Fruit fly (Drosophila melanogaster) whole organism, embryonic: Measurements from ENCODE around the gene CG10477.

Experiments used
- Antp ChIP-seq: fragments of 200-800 bp; sonication (Bioruptor generic); optimal IDR thresholded peaks from 3 replicates; lab custom pipeline; 2016; ENCODE audit warnings: missing biosample characterization, missing genetic modification characterization
- CG10959 ChIP-seq: fragments of 200-800 bp; sonication (Bioruptor generic); IDR thresholded peaks from 2 replicates; pipeline ENCODE4 v1.3.6; 2022; ENCODE audit warnings: missing biosample characterization, missing genetic modification characterization
- CG11093 ChIP-seq: fragments of 200-800 bp; sonication (Bioruptor generic); IDR thresholded peaks from 3 replicates; pipeline ENCODE4 v1.3.6; 2022; ENCODE audit warnings: missing biosample characterization, missing genetic modification characterization
- CG11696 ChIP-seq: fragments of 200-800 bp; sonication (Bioruptor generic); IDR thresholded peaks from 2 replicates; pipeline ENCODE4 v1.3.6; 2022; ENCODE audit warnings: missing biosample characterization, missing genetic modification characterization
- CG12236 ChIP-seq: fragments of 200-800 bp; sonication (Bioruptor generic); optimal IDR thresholded peaks from 2 replicates; lab custom pipeline; 2016; ENCODE audit warnings: missing biosample characterization, missing genetic modification characterization
- CG12744 ChIP-seq: fragments of 200-800 bp; sonication (Bioruptor generic); optimal IDR thresholded peaks from 2 replicates; lab custom pipeline; 2016; ENCODE audit warnings: missing biosample characterization, missing genetic modification characterization
- CG13894 ChIP-seq: fragments of 200-800 bp; sonication (Bioruptor generic); optimal IDR thresholded peaks from 3 replicates; lab custom pipeline; 2018; ENCODE audit warnings: missing biosample characterization, mild to moderate bottlenecking, missing genetic modification characterization, moderate library complexity
- CG14710 ChIP-seq: fragments of 200-800 bp; sonication (Bioruptor generic); optimal IDR thresholded peaks from 3 replicates; lab custom pipeline; 2019; ENCODE audit warnings: missing biosample characterization, mild to moderate bottlenecking, missing genetic modification characterization, moderate library complexity
- CG15269 ChIP-seq: fragments of 200-800 bp; sonication (Bioruptor generic); optimal IDR thresholded peaks from 2 replicates; lab custom pipeline; 2018; ENCODE audit warnings: missing biosample characterization, mild to moderate bottlenecking, missing genetic modification characterization, moderate library complexity
- CG15601 ChIP-seq: fragments of 200-800 bp; sonication (Bioruptor generic); optimal IDR thresholded peaks from 3 replicates; lab custom pipeline; 2019; ENCODE audit warnings: missing biosample characterization, mild to moderate bottlenecking, missing genetic modification characterization, moderate library complexity
- CG18011 ChIP-seq: fragments of 200-800 bp; sonication (Bioruptor generic); optimal IDR thresholded peaks from 2 replicates; lab custom pipeline; 2017; ENCODE audit warnings: missing biosample characterization, missing genetic modification characterization, mild to moderate bottlenecking, moderate library complexity, missing genotype
- CG18476 ChIP-seq: fragments of 200-800 bp; sonication (Bioruptor generic); optimal IDR thresholded peaks from 2 replicates; lab custom pipeline; 2016; ENCODE audit warnings: missing biosample characterization, mild to moderate bottlenecking, missing genetic modification characterization
- CG2875 ChIP-seq: fragments of 200-800 bp; sonication (Bioruptor generic); optimal IDR thresholded peaks from 2 replicates; lab custom pipeline; 2017; ENCODE audit warnings: missing biosample characterization, mild to moderate bottlenecking, missing genetic modification characterization, missing genetic modification reagents
- CG30403 ChIP-seq: fragments of 200-800 bp; sonication (Bioruptor generic); optimal IDR thresholded peaks from 3 replicates; lab custom pipeline; 2016; ENCODE audit warnings: missing biosample characterization, missing genetic modification characterization
- CG33213 ChIP-seq: fragments of 200-800 bp; sonication (Bioruptor generic); optimal IDR thresholded peaks from 3 replicates; lab custom pipeline; 2016; ENCODE audit warnings: missing biosample characterization, missing genetic modification characterization
- CG3407 ChIP-seq: fragments of 200-800 bp; sonication (Bioruptor generic); optimal IDR thresholded peaks from 2 replicates; lab custom pipeline; 2018; ENCODE audit warnings: missing biosample characterization, mild to moderate bottlenecking, missing genetic modification characterization
- CG6654 ChIP-seq: fragments of 200-800 bp; sonication (Bioruptor generic); optimal IDR thresholded peaks from 2 replicates; lab custom pipeline; 2017; ENCODE audit warnings: missing biosample characterization, mild to moderate bottlenecking, missing genetic modification characterization
- CG6791 ChIP-seq: fragments of 200-800 bp; sonication (Bioruptor generic); IDR thresholded peaks from 3 replicates; pipeline ENCODE4 v1.3.6; 2022; ENCODE audit warnings: missing biosample characterization, missing genetic modification characterization; ENCODE audit not compliant: partially characterized antibody
- CG7556 ChIP-seq: fragments of 200-800 bp; sonication (Bioruptor generic); optimal IDR thresholded peaks from 2 replicates; lab custom pipeline; 2017; ENCODE audit warnings: missing biosample characterization, mild to moderate bottlenecking, missing genetic modification characterization
- CG8359 ChIP-seq: fragments of 200-800 bp; sonication (Bioruptor generic); optimal IDR thresholded peaks from 2 replicates; lab custom pipeline; 2017; ENCODE audit warnings: missing biosample characterization, mild to moderate bottlenecking, missing genetic modification characterization, borderline replicate concordance
- CG9817 ChIP-seq: fragments of 200-800 bp; sonication (Bioruptor generic); optimal IDR thresholded peaks from 2 replicates; lab custom pipeline; 2018; ENCODE audit warnings: missing biosample characterization, mild to moderate bottlenecking, missing genetic modification characterization, moderate library complexity
- CG9932 ChIP-seq: fragments of 200-800 bp; sonication (Bioruptor generic); IDR thresholded peaks from 2 replicates; pipeline ENCODE4 v1.3.6; 2022; ENCODE audit warnings: missing biosample characterization, missing genetic modification characterization
- CHES-1-like ChIP-seq: fragments of 200-800 bp; sonication (Bioruptor generic); optimal IDR thresholded peaks from 2 replicates; lab custom pipeline; 2016; ENCODE audit warnings: missing biosample characterization, missing genetic modification characterization
- CoRest ChIP-seq: fragments of 200-800 bp; sonication (Bioruptor generic); optimal IDR thresholded peaks from 3 replicates; lab custom pipeline; 2018; ENCODE audit warnings: missing biosample characterization, mild to moderate bottlenecking, missing genetic modification characterization, moderate library complexity
- Dp ChIP-seq: fragments of 200-800 bp; sonication (Bioruptor generic); optimal IDR thresholded peaks from 2 replicates; lab custom pipeline; 2018; ENCODE audit warnings: missing biosample characterization, mild to moderate bottlenecking, missing genetic modification characterization, moderate library complexity
- GATAe ChIP-seq: fragments of 200-800 bp; sonication (Bioruptor generic); conservative IDR thresholded peaks from 2 replicates; pipeline ENCODE4 v1.3.6; 2022; ENCODE audit warnings: missing biosample characterization, missing genetic modification characterization
- Hr3 ChIP-seq: fragments of 200-800 bp; sonication (Bioruptor generic); optimal IDR thresholded peaks from 3 replicates; lab custom pipeline; 2016; ENCODE audit warnings: missing biosample characterization, missing genetic modification characterization
- Jarid2 ChIP-seq: fragments of 200-800 bp; sonication (Bioruptor generic); optimal IDR thresholded peaks from 3 replicates; lab custom pipeline; 2017; ENCODE audit warnings: mild to moderate bottlenecking, missing biosample characterization, missing genetic modification reagents, missing genetic modification characterization
- Lhr ChIP-seq: fragments of 200-800 bp; sonication (Bioruptor generic); optimal IDR thresholded peaks from 3 replicates; lab custom pipeline; 2017; ENCODE audit warnings: mild to moderate bottlenecking, missing biosample characterization, missing genetic modification reagents, missing genetic modification characterization
- MESR4 ChIP-seq: fragments of 200-800 bp; sonication (Bioruptor generic); optimal IDR thresholded peaks from 2 replicates; lab custom pipeline; 2018; ENCODE audit warnings: missing biosample characterization, mild to moderate bottlenecking, missing genetic modification characterization, moderate library complexity
- Myb ChIP-seq: fragments of 200-800 bp; sonication (Bioruptor generic); optimal IDR thresholded peaks from 2 replicates; lab custom pipeline; 2016; ENCODE audit warnings: missing biosample characterization, missing genetic modification characterization
- Neu2 ChIP-seq: fragments of 200-800 bp; sonication (Bioruptor generic); optimal IDR thresholded peaks from 3 replicates; lab custom pipeline; 2016; ENCODE audit warnings: missing biosample characterization, missing genetic modification characterization, borderline replicate concordance
- Sox102F ChIP-seq: fragments of 200-800 bp; sonication (Bioruptor generic); optimal IDR thresholded peaks from 2 replicates; lab custom pipeline; 2018; ENCODE audit warnings: missing biosample characterization, mild to moderate bottlenecking, missing genetic modification characterization, moderate library complexity
- Usf ChIP-seq: fragments of 200-800 bp; sonication (Bioruptor generic); optimal IDR thresholded peaks from 2 replicates; lab custom pipeline; 2017; ENCODE audit warnings: missing genotype, missing biosample characterization, missing genetic modification characterization
- ac ChIP-seq: fragments of 200-800 bp; sonication (Bioruptor generic); optimal IDR thresholded peaks from 3 replicates; lab custom pipeline; 2017; ENCODE audit warnings: missing biosample characterization, mild to moderate bottlenecking, missing genetic modification characterization
- bbx ChIP-seq: fragments of 200-800 bp; sonication (Bioruptor generic); IDR thresholded peaks from 2 replicates; pipeline ENCODE4 v1.3.6; 2022; ENCODE audit warnings: missing biosample characterization, missing genetic modification characterization; ENCODE audit not compliant: partially characterized antibody
- caup ChIP-seq: fragments of 200-800 bp; sonication (Bioruptor generic); optimal IDR thresholded peaks from 3 replicates; lab custom pipeline; 2017; ENCODE audit warnings: missing biosample characterization, mild to moderate bottlenecking, missing genetic modification characterization, moderate library complexity; ENCODE audit not compliant: severe bottlenecking
- chm ChIP-seq: fragments of 200-800 bp; sonication (Bioruptor generic); IDR thresholded peaks from 2 replicates; pipeline ENCODE4 v1.3.6; 2022; ENCODE audit warnings: missing biosample characterization, missing genetic modification characterization
- gcm2 ChIP-seq: fragments of 200-800 bp; sonication (Bioruptor generic); optimal IDR thresholded peaks from 2 replicates; lab custom pipeline; 2016; ENCODE audit warnings: missing biosample characterization, missing genetic modification characterization
- grn ChIP-seq: fragments of 200-800 bp; sonication (Bioruptor generic); optimal IDR thresholded peaks from 3 replicates; lab custom pipeline; 2017; ENCODE audit warnings: missing biosample characterization, missing genetic modification characterization
- gt ChIP-seq: fragments of 200-800 bp; sonication (Bioruptor generic); IDR thresholded peaks from 2 replicates; pipeline ENCODE4 v1.3.6; 2022; ENCODE audit warnings: missing biosample characterization, missing genetic modification characterization
- hb ChIP-seq: fragments of 200-800 bp; sonication (Bioruptor generic); IDR thresholded peaks from 3 replicates; pipeline ENCODE4 v1.3.6; 2022; ENCODE audit warnings: missing biosample characterization, missing genetic modification characterization; ENCODE audit not compliant: partially characterized antibody
- luna ChIP-seq: fragments of 200-800 bp; sonication (Bioruptor generic); optimal IDR thresholded peaks from 2 replicates; lab custom pipeline; 2016; ENCODE audit warnings: missing biosample characterization, missing genetic modification characterization
- mld ChIP-seq: fragments of 200-800 bp; sonication (Bioruptor generic); IDR thresholded peaks from 3 replicates; pipeline ENCODE4 v1.3.6; 2022; ENCODE audit warnings: missing biosample characterization, missing genetic modification characterization; ENCODE audit not compliant: partially characterized antibody
- nmo ChIP-seq: fragments of 200-800 bp; sonication (Bioruptor generic); optimal IDR thresholded peaks from 2 replicates; lab custom pipeline; 2018; ENCODE audit warnings: missing biosample characterization, mild to moderate bottlenecking, missing genetic modification characterization, moderate library complexity
- nom ChIP-seq: fragments of 200-800 bp; sonication (Bioruptor generic); optimal IDR thresholded peaks from 2 replicates; lab custom pipeline; 2017; ENCODE audit warnings: missing biosample characterization, missing genetic modification characterization, mild to moderate bottlenecking, moderate library complexity, missing genetic modification reagents
- oc ChIP-seq: fragments of 200-800 bp; sonication (Bioruptor generic); optimal IDR thresholded peaks from 2 replicates; lab custom pipeline; 2018; ENCODE audit warnings: missing biosample characterization, mild to moderate bottlenecking, missing genetic modification characterization, moderate library complexity
- peb ChIP-seq: fragments of 200-800 bp; sonication (Bioruptor generic); IDR thresholded peaks from 2 replicates; pipeline ENCODE4 v1.3.6; 2022; ENCODE audit warnings: missing biosample characterization, missing genetic modification characterization
- tup ChIP-seq: fragments of 200-800 bp; sonication (Bioruptor generic); optimal IDR thresholded peaks from 2 replicates; lab custom pipeline; 2016; ENCODE audit warnings: missing biosample characterization, mild to moderate bottlenecking, missing genetic modification characterization, moderate library complexity
- zen ChIP-seq: fragments of 200-800 bp; sonication (Bioruptor generic); optimal IDR thresholded peaks from 3 replicates; lab custom pipeline; 2018; ENCODE audit warnings: missing biosample characterization, mild to moderate bottlenecking, missing genetic modification characterization, moderate library complexity

CG10477 gene

dm6 chr3L:6054803-6055202 is 20.4 kb upstream of the CG10477 start, which contains the start of gene tant (continued):
- TF ChIP-seq CG6791 (GFP tag; lab: Robert Waterston, UW) (peak; percentile 90), CG10959 (GFP tag; lab: Robert Waterston, UW) (no peak), chm (GFP tag; lab: Robert Waterston, UW) (no peak), Sox102F (GFP tag; lab: Kevin White, UChicago) (no peak), Myb (GFP tag; lab: Kevin White, UChicago) (peak; percentile 100), Jarid2 (GFP tag; lab: Kevin White, UChicago) (peak; percentile 15), mld (peak; percentile 79), peb (GFP tag; lab: Robert Waterston, UW) (no peak), CG9817 (tag; lab: Kevin White, UChicago) (no peak), CG30403 (GFP tag; lab: Kevin White, UChicago) (peak; percentile 6), CG18011 (no peak), Neu2 (GFP tag; lab: Kevin White, UChicago) (no peak), CG7556 (GFP tag; lab: Kevin White, UChicago) (no peak), tup (GFP tag; lab: Kevin White, UChicago) (no peak), zen (tag; lab: Kevin White, UChicago) (peak; percentile 37), Dp (GFP tag; lab: Kevin White, UChicago) (peak; percentile 73), CG33213 (peak; percentile 64), GATAe (GFP tag; lab: Robert Waterston, UW) (no peak), CG15269 (no peak), CG13894 (no peak), CG2875 (GFP tag; lab: Kevin White, UChicago) (no peak), gt (GFP tag; lab: Robert Waterston, UW) (no peak), gcm2 (GFP tag; lab: Kevin White, UChicago) (no peak), CG9932 (GFP tag; lab: Robert Waterston, UW) (peak; percentile 37; the same call in 1 of the 2 replicates), Usf (GFP tag; lab: Kevin White, UChicago) (no peak), oc (tag; lab: Kevin White, UChicago) (no peak), CG12236 (GFP tag; lab: Kevin White, UChicago) (no peak), Lhr (peak; percentile 74), bbx (GFP tag; lab: Robert Waterston, UW) (peak; percentile 85), CG12744 (GFP tag; lab: Kevin White, UChicago) (no peak), CG11093 (GFP tag; lab: Robert Waterston, UW) (no peak), Antp (GFP tag; lab: Kevin White, UChicago) (peak; percentile 2), CG15601 (tag; lab: Kevin White, UChicago) (peak; percentile 17), CG14710 (tag; lab: Kevin White, UChicago) (peak; percentile 99), nom (GFP tag; lab: Kevin White, UChicago) (no peak), ac (GFP tag; lab: Kevin White, UChicago) (no peak), CG18476 (no peak), CoRest (tag; lab: Kevin White, UChicago) (peak; percentile 66), luna (GFP tag; lab: Kevin White, UChicago) (no peak), CG6654 (GFP tag; lab: Kevin White, UChicago) (no peak), nmo (peak; percentile 77), MESR4 (GFP tag; lab: Kevin White, UChicago) (no peak), CHES-1-like (GFP tag; lab: Kevin White, UChicago) (peak; percentile 53), hb (GFP tag; lab: Robert Waterston, UW) (peak; percentile 81), Hr3 (GFP tag; lab: Kevin White, UChicago) (peak; percentile 7), CG11696 (GFP tag; lab: Robert Waterston, UW) (no peak), CG8359 (GFP tag; lab: Kevin White, UChicago) (no peak), CG3407 (GFP tag; lab: Kevin White, UChicago) (no peak), caup (GFP tag; lab: Kevin White, UChicago) (no peak), grn (GFP tag; lab: Kevin White, UChicago) (no peak)
